Fruit fly (Drosophila melanogaster) whole organism, embryonic: ENCODE data around the gene CG15431.
A peak's percentile ranks its signal among the peaks of the same experiment; 100 is the strongest.

Source experiments
- Atf3 ChIP-seq: fragments of 200-800 bp; sonication (Bioruptor generic); optimal IDR thresholded peaks from 3 replicates; lab custom pipeline; 2016; ENCODE audit warnings: missing biosample characterization, missing genetic modification characterization
- CG10321 ChIP-seq: fragments of 200-800 bp; sonication (Bioruptor generic); IDR thresholded peaks from 2 replicates; pipeline ENCODE4 v1.3.6; 2022; ENCODE audit warnings: missing biosample characterization, missing genetic modification characterization
- CG10565 ChIP-seq: fragments of 200-800 bp; sonication (Bioruptor generic); optimal IDR thresholded peaks from 3 replicates; lab custom pipeline; 2016; ENCODE audit warnings: missing biosample characterization, mild to moderate bottlenecking, missing genetic modification characterization
- CG10979 ChIP-seq: fragments of 200-800 bp; sonication (Bioruptor generic); optimal IDR thresholded peaks from 2 replicates; lab custom pipeline; 2018; ENCODE audit warnings: missing biosample characterization, mild to moderate bottlenecking, missing genetic modification characterization, moderate library complexity
- CG15601 ChIP-seq: fragments of 200-800 bp; sonication (Bioruptor generic); optimal IDR thresholded peaks from 3 replicates; lab custom pipeline; 2019; ENCODE audit warnings: missing biosample characterization, mild to moderate bottlenecking, missing genetic modification characterization, moderate library complexity
- CG15696 ChIP-seq: fragments of 200-800 bp; sonication (Bioruptor generic); optimal IDR thresholded peaks from 2 replicates; lab custom pipeline; 2019; ENCODE audit warnings: missing biosample characterization, mild to moderate bottlenecking, missing genetic modification characterization, moderate library complexity
- CG2202 ChIP-seq: fragments of 200-800 bp; sonication (Bioruptor generic); optimal IDR thresholded peaks from 2 replicates; lab custom pipeline; 2018; ENCODE audit warnings: missing biosample characterization, mild to moderate bottlenecking, missing genetic modification characterization
- CG2875 ChIP-seq: fragments of 200-800 bp; sonication (Bioruptor generic); optimal IDR thresholded peaks from 2 replicates; lab custom pipeline; 2017; ENCODE audit warnings: missing biosample characterization, mild to moderate bottlenecking, missing genetic modification characterization, missing genetic modification reagents
- CG3163 ChIP-seq: fragments of 200-800 bp; sonication (Bioruptor generic); optimal IDR thresholded peaks from 3 replicates; lab custom pipeline; 2016; ENCODE audit warnings: missing biosample characterization, missing genetic modification characterization
- CG3281 ChIP-seq: fragments of 200-800 bp; sonication (Bioruptor generic); optimal IDR thresholded peaks from 3 replicates; lab custom pipeline; 2017; ENCODE audit warnings: missing biosample characterization, mild to moderate bottlenecking, missing genetic modification characterization
- CG4707 ChIP-seq: fragments of 200-800 bp; sonication (Bioruptor generic); optimal IDR thresholded peaks from 2 replicates; lab custom pipeline; 2018; ENCODE audit warnings: missing biosample characterization, mild to moderate bottlenecking, missing genetic modification characterization, moderate library complexity
- CG4820 ChIP-seq: fragments of 200-800 bp; sonication (Bioruptor generic); optimal IDR thresholded peaks from 3 replicates; lab custom pipeline; 2016; ENCODE audit warnings: missing biosample characterization, missing genetic modification characterization
- CG5953 ChIP-seq: fragments of 200-800 bp; sonication (Bioruptor generic); IDR thresholded peaks from 2 replicates; pipeline ENCODE4 v1.3.6; 2022; ENCODE audit warnings: missing biosample characterization, missing genetic modification characterization
- CG9609 ChIP-seq: fragments of 200-800 bp; sonication (Bioruptor generic); optimal IDR thresholded peaks from 3 replicates; lab custom pipeline; 2016; ENCODE audit warnings: missing biosample characterization, missing genetic modification characterization
- D19A ChIP-seq: fragments of 200-800 bp; optimal IDR thresholded peaks from 3 replicates; lab custom pipeline; 2019; ENCODE audit warnings: missing biosample characterization, mild to moderate bottlenecking, missing genetic modification characterization, moderate library complexity
- Dbx ChIP-seq: fragments of 200-800 bp; sonication (Bioruptor generic); IDR thresholded peaks from 3 replicates; pipeline ENCODE4 v1.3.6; 2022; ENCODE audit warnings: missing biosample characterization, missing genetic modification characterization
- Dfd ChIP-seq, 2 experiments: fragments of >200 bp; optimal IDR thresholded peaks; 2 replicates each; lab custom pipeline; 2017; ENCODE audit warnings: missing biosample characterization in 2 of 2, missing genetic modification characterization in 2 of 2
- Dip2 ChIP-seq: fragments of 200-800 bp; sonication (Bioruptor generic); IDR thresholded peaks from 2 replicates; pipeline ENCODE4 v1.3.6; 2022; ENCODE audit warnings: missing biosample characterization, missing genetic modification characterization
- Dp ChIP-seq: fragments of 200-800 bp; sonication (Bioruptor generic); optimal IDR thresholded peaks from 2 replicates; lab custom pipeline; 2018; ENCODE audit warnings: missing biosample characterization, mild to moderate bottlenecking, missing genetic modification characterization, moderate library complexity
- Fer3 ChIP-seq: fragments of 200-800 bp; sonication (Bioruptor generic); optimal IDR thresholded peaks from 2 replicates; lab custom pipeline; 2018; ENCODE audit warnings: missing biosample characterization, mild to moderate bottlenecking, missing genetic modification characterization, moderate library complexity
- Gug ChIP-seq: fragments of 200-800 bp; sonication (Bioruptor generic); IDR thresholded peaks from 4 replicates; pipeline ENCODE4 v1.3.6; 2022; ENCODE audit warnings: missing biosample characterization, missing genetic modification characterization
- Hey ChIP-seq: fragments of 200-800 bp; sonication (Bioruptor generic); optimal IDR thresholded peaks from 3 replicates; lab custom pipeline; 2018; ENCODE audit warnings: missing biosample characterization, mild to moderate bottlenecking, missing genetic modification characterization
- Hmx ChIP-seq: fragments of 200-800 bp; sonication (Bioruptor generic); optimal IDR thresholded peaks from 2 replicates; lab custom pipeline; 2016; ENCODE audit warnings: missing biosample characterization, missing genetic modification characterization
- PHDP ChIP-seq: fragments of 200-800 bp; sonication (Bioruptor generic); optimal IDR thresholded peaks from 3 replicates; lab custom pipeline; 2018; ENCODE audit warnings: missing biosample characterization, mild to moderate bottlenecking, missing genetic modification characterization, moderate library complexity
- Pdp1 ChIP-seq, 2 experiments: fragments of 200-800 bp; sonication (Bioruptor generic); optimal IDR thresholded peaks; 3 replicates each; lab custom pipeline; 2016; ENCODE audit warnings: missing biosample characterization in 2 of 2, missing genetic modification characterization in 2 of 2, mild to moderate bottlenecking in 1 of 2, moderate library complexity in 1 of 2
- TFAM ChIP-seq: fragments of 200-800 bp; sonication (Bioruptor generic); optimal IDR thresholded peaks from 2 replicates; lab custom pipeline; 2017; ENCODE audit warnings: missing biosample characterization, missing genetic modification characterization, inconsistent platforms
- Xbp1 ChIP-seq: fragments of 200-800 bp; sonication (Bioruptor generic); optimal IDR thresholded peaks from 3 replicates; lab custom pipeline; 2016; ENCODE audit warnings: missing biosample characterization, mild to moderate bottlenecking, missing genetic modification characterization
- Xrp1 ChIP-seq: fragments of 200-800 bp; sonication (Bioruptor generic); IDR thresholded peaks from 2 replicates; pipeline ENCODE4 v1.3.6; 2022; ENCODE audit warnings: missing biosample characterization, missing genetic modification characterization
- amos ChIP-seq: fragments of 200-800 bp; sonication (Bioruptor generic); IDR thresholded peaks from 2 replicates; pipeline ENCODE4 v1.3.6; 2022; ENCODE audit warnings: missing biosample characterization, missing genetic modification characterization; ENCODE audit not compliant: partially characterized antibody
- bigmax ChIP-seq: fragments of 200-800 bp; sonication (Bioruptor generic); optimal IDR thresholded peaks from 2 replicates; lab custom pipeline; 2018; ENCODE audit warnings: missing biosample characterization, mild to moderate bottlenecking, missing genetic modification characterization
- bsh ChIP-seq, 2 experiments: fragments of 200-800 bp; sonication (Bioruptor generic); optimal IDR thresholded peaks; 2 replicates each; lab custom pipeline; 2017 to 2018; ENCODE audit warnings: mild to moderate bottlenecking in 2 of 2, missing biosample characterization in 2 of 2, missing genetic modification characterization in 2 of 2, moderate library complexity in 1 of 2
- chif ChIP-seq, 2 experiments: fragments of 200-800 bp; sonication (Bioruptor generic); optimal IDR thresholded peaks; 3 replicates each; lab custom pipeline; 2016; ENCODE audit warnings: missing biosample characterization in 2 of 2, missing genetic modification characterization in 2 of 2
- crc ChIP-seq: fragments of 200-800 bp; sonication (Bioruptor generic); optimal IDR thresholded peaks from 2 replicates; lab custom pipeline; 2016; ENCODE audit warnings: missing biosample characterization, missing genetic modification characterization
- crp ChIP-seq, 2 experiments: fragments of 200-800 bp; sonication (Bioruptor generic); optimal IDR thresholded peaks; 2 replicates in 1 of 2; 3 replicates in 1 of 2; lab custom pipeline; 2017; ENCODE audit warnings: missing biosample characterization in 2 of 2, missing genetic modification characterization in 2 of 2, mild to moderate bottlenecking in 1 of 2, moderate library complexity in 1 of 2
- dm ChIP-seq: fragments of 200-800 bp; sonication (Bioruptor generic); optimal IDR thresholded peaks from 3 replicates; lab custom pipeline; 2016; ENCODE audit warnings: missing biosample characterization, missing genetic modification characterization
- exex ChIP-seq: fragments of 200-800 bp; sonication (Bioruptor generic); optimal IDR thresholded peaks from 4 replicates; lab custom pipeline; 2018; ENCODE audit warnings: missing biosample characterization, mild to moderate bottlenecking, missing genetic modification characterization, moderate library complexity
- ftz-f1 ChIP-seq: fragments of 200-800 bp; sonication (Bioruptor generic); optimal IDR thresholded peaks from 2 replicates; lab custom pipeline; 2016; ENCODE audit warnings: missing biosample characterization, missing genetic modification characterization
- gce ChIP-seq: fragments of 200-800 bp; sonication (Bioruptor generic); IDR thresholded peaks from 3 replicates; pipeline ENCODE4 v1.3.6; 2022; ENCODE audit warnings: missing biosample characterization, missing genetic modification characterization
- gfzf ChIP-seq: fragments of 200-800 bp; sonication (Bioruptor generic); optimal IDR thresholded peaks from 2 replicates; lab custom pipeline; 2016; ENCODE audit warnings: missing biosample characterization, mild to moderate bottlenecking, missing genetic modification characterization, moderate library complexity
- hb ChIP-seq: fragments of 200-800 bp; sonication (Bioruptor generic); IDR thresholded peaks from 3 replicates; pipeline ENCODE4 v1.3.6; 2022; ENCODE audit warnings: missing biosample characterization, missing genetic modification characterization; ENCODE audit not compliant: partially characterized antibody
- hth ChIP-seq: fragments of >200 bp; optimal IDR thresholded peaks from 2 replicates; lab custom pipeline; 2017; ENCODE audit warnings: inconsistent platforms
- jigr1 ChIP-seq: fragments of 200-800 bp; sonication (Bioruptor generic); IDR thresholded peaks from 3 replicates; pipeline ENCODE4 v1.3.6; 2022; ENCODE audit warnings: missing biosample characterization, missing genetic modification characterization
- kah ChIP-seq: fragments of 200-800 bp; sonication (Bioruptor generic); optimal IDR thresholded peaks from 2 replicates; lab custom pipeline; 2018; ENCODE audit warnings: missing biosample characterization, mild to moderate bottlenecking, missing genetic modification characterization
- p53 ChIP-seq: fragments of 200-800 bp; sonication (Bioruptor generic); optimal IDR thresholded peaks from 2 replicates; lab custom pipeline; 2016; ENCODE audit warnings: missing biosample characterization, missing genetic modification characterization
- ro ChIP-seq: fragments of 200-800 bp; sonication (Bioruptor generic); IDR thresholded peaks from 2 replicates; pipeline ENCODE4 v1.3.6; 2022; ENCODE audit warnings: missing biosample characterization, missing genetic modification characterization
- sisA ChIP-seq: fragments of 200-800 bp; sonication (Bioruptor generic); IDR thresholded peaks from 2 replicates; pipeline ENCODE4 v1.3.6; 2022; ENCODE audit warnings: missing biosample characterization, missing genetic modification characterization
- slp2 ChIP-seq: fragments of 200-800 bp; sonication (Bioruptor generic); optimal IDR thresholded peaks from 2 replicates; lab custom pipeline; 2016; ENCODE audit warnings: missing biosample characterization, missing genetic modification characterization
- tap ChIP-seq: fragments of 200-800 bp; optimal IDR thresholded peaks from 3 replicates; lab custom pipeline; 2019; ENCODE audit warnings: missing biosample characterization, mild to moderate bottlenecking, missing genetic modification characterization, moderate library complexity
- tin ChIP-seq: fragments of 200-800 bp; sonication (Bioruptor generic); optimal IDR thresholded peaks from 3 replicates; lab custom pipeline; 2016; ENCODE audit warnings: missing biosample characterization, missing genetic modification characterization
- tup ChIP-seq: fragments of 200-800 bp; sonication (Bioruptor generic); optimal IDR thresholded peaks from 2 replicates; lab custom pipeline; 2016; ENCODE audit warnings: missing biosample characterization, mild to moderate bottlenecking, missing genetic modification characterization, moderate library complexity
- wek ChIP-seq: fragments of 200-800 bp; sonication (Bioruptor generic); optimal IDR thresholded peaks from 3 replicates; lab custom pipeline; 2018; ENCODE audit warnings: missing biosample characterization, mild to moderate bottlenecking, missing genetic modification characterization, moderate library complexity

Gene CG15431

DNA sequence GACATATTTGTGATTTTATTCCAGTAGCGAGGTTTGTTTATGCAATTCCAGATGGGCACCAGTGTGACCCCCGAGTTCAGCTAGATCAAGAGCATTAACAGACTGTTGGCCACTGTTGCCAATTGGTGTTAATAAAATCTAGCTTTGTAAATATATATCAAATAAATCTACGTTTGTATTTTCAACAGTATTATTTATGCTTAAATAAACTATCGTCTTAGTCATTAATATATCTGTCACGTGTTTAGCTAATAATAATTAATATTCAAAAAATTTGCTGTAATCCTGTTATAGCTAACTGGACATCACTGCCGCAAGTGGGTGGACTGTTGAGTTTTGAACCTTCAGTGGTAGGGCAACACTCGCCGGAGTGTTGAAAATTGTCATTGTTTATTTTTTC lies 18.5 kb upstream of the CG15431 start, which contains the start of the genes mRpL27 and CG15435 (continued):
- TF ChIP-seq kah (GFP tag; lab: Kevin White, UChicago) (peak; percentile 48), Gug (GFP tag; lab: Robert Waterston, UW) (no peak), CG2875 (no peak), Dip2 (GFP tag; lab: Robert Waterston, UW) (no peak), bsh (GFP tag; optimal IDR thresholded peaks at IDR 0.05; lab: Kevin White, UChicago) (peak in 1 of 2 experiments; percentile 21), chif (GFP tag; optimal IDR thresholded peaks at IDR 0.05; lab: Kevin White, UChicago) (no peak), Dbx (GFP tag; lab: Robert Waterston, UW) (no peak), crc (no peak), Atf3 (no peak), PHDP (tag; lab: Kevin White, UChicago) (peak; percentile 45), CG10321 (GFP tag; lab: Robert Waterston, UW) (no peak), CG3163 (GFP tag; lab: Kevin White, UChicago) (no peak), Dp (GFP tag; lab: Kevin White, UChicago) (peak; percentile 13), Xbp1 (GFP tag; lab: Kevin White, UChicago) (peak; percentile 26), ro (no peak), Dfd (GFP tag; optimal IDR thresholded peaks at IDR 0.05; lab: Kevin White, UChicago) (no peak), Xrp1 (GFP tag; lab: Robert Waterston, UW) (peak; percentile 44; the same call in 1 of the 2 replicates), slp2 (GFP tag; lab: Kevin White, UChicago) (no peak), CG4820 (GFP tag; lab: Kevin White, UChicago) (no peak), tin (GFP tag; lab: Kevin White, UChicago) (no peak), amos (GFP tag; lab: Robert Waterston, UW) (peak; percentile 43; the same call in 1 of the 2 replicates), CG4707 (no peak), gce (no peak), hth (lab: Kevin White, UChicago) (no peak), Pdp1 (GFP tag; optimal IDR thresholded peaks at IDR 0.05; lab: Kevin White, UChicago) (peak in 1 of 2 experiments; percentile 95), tup (no peak), Fer3 (tag; lab: Kevin White, UChicago) (peak; percentile 44), CG10979 (tag; lab: Kevin White, UChicago) (peak; percentile 20), D19A (tag; lab: Kevin White, UChicago) (no peak), crp (GFP tag; optimal IDR thresholded peaks at IDR 0.05; lab: Kevin White, UChicago) (peak in 1 of 2 experiments; percentile 70), ftz-f1 (GFP tag; lab: Kevin White, UChicago) (no peak), CG15601 (peak; percentile 69), bigmax (GFP tag; lab: Kevin White, UChicago) (no peak), sisA (no peak), CG9609 (GFP tag; lab: Kevin White, UChicago) (no peak), TFAM (GFP tag; lab: Kevin White, UChicago) (no peak), CG15696 (tag; lab: Kevin White, UChicago) (peak; percentile 30), p53 (GFP tag; lab: Kevin White, UChicago) (no peak), CG2202 (tag; lab: Kevin White, UChicago) (no peak), tap (tag; lab: Kevin White, UChicago) (no peak), CG3281 (GFP tag; lab: Kevin White, UChicago) (peak; percentile 50), CG5953 (no peak), exex (tag; lab: Kevin White, UChicago) (no peak), Hey (tag; lab: Kevin White, UChicago) (no peak), gfzf (GFP tag; lab: Kevin White, UChicago) (no peak), wek (GFP tag; lab: Kevin White, UChicago) (no peak), jigr1 (no peak), Hmx (GFP tag; lab: Kevin White, UChicago) (no peak), CG10565 (GFP tag; lab: Kevin White, UChicago) (no peak), dm (GFP tag; lab: Kevin White, UChicago) (peak; percentile 3), hb (no peak)
